Fruit fly (Drosophila melanogaster): ENCODE results near the gene trk.

The trk gene

DNA sequence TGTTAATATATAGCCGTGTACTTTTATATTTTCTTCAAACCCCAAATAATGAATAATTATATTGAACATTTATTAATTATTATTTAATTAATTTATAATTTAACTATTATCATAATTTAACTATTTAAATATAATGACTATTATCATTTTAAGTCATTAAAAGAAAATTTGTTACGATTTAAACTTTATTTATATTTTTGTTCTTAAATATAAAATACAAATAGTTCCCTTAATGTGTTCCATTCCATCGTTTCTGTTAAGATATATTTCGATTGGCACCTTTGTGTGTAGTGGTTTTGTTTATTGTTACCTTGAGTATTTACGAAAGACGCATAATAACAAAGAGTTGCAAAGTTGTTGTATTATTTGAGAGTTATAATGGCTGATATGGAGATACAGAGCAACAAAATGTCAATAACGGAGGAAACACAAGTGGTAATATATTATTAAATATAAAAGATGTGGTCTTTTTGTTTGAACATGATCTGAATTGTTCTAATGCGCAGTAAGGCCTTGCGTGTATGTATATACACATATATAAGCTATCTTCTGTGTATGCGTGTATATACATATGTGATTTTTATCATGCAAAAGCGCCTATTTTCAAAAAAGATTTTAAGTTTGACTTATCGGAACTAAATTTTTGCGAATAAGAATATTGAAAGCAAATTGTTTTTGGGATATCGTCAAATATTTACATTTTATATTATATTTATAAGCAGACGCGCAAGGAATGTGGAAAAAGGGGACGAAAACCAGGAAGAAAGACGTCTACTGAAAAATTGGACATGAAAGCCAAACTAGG lies 8.1 kb downstream of the trk start, which contains the start of gene REPTOR-BP:
Gene REPTOR-BP (plus strand): TSS at position 296 of the 805 bp plus-strand sequence.
- TF ChIP-seq CG8478 (optimal IDR thresholded peaks at IDR 0.05) (no peak), CTCF (optimal IDR thresholded peaks at IDR 0.05) (no peak)

DNA sequence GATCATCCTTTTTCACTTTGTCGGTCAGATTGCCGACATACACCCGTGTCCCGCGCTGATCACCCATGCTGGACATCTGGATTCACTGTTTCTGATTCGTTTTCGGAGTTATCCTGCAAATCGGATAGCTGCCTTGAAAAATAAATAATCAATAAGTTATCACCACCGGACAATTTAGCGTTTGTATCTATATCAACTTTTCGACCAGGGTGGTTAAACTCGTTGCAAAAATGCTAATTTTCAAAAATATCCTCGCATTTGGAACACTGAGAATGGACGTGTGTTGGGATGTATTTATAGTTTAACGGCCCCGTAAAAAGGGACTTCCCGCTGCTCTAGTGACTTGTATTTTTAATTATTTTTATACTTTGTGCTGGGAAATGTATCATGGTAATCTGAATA lies 8.8 kb downstream of the trk start, which contains the start of gene Rsf1:
Gene Rsf1 (minus strand): TSS at position 212 of the 402 bp plus-strand sequence.
- TF ChIP-seq CTCF (optimal IDR thresholded peaks at IDR 0.05) = peak in 1 of 2 experiments; percentile 13
- no peak for TF ChIP-seq CG8478 (optimal IDR thresholded peaks at IDR 0.05)

DNA sequence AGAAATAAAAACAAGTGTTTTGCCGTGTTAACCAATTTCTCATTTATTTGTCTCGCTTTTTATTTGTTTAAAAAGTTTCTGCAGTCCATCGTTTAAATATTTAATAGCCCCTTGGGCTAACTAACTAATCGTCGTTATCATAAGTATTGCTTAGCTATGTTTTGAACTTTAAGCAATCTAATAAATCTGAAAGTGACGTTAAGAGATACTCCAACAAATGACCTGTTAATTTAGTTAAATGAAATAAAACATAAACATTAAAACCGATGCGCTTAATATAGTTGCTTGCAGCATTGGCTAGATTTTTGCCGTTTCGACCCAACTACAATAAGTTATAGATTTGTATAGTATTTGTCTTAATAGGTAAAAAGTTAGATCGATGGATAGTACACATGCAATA lies 10.3 kb downstream of the trk start:
- TF ChIP-seq CTCF (optimal IDR thresholded peaks at IDR 0.05) = no peak
- no peak for TF ChIP-seq CG8478 (optimal IDR thresholded peaks at IDR 0.05)

DNA sequence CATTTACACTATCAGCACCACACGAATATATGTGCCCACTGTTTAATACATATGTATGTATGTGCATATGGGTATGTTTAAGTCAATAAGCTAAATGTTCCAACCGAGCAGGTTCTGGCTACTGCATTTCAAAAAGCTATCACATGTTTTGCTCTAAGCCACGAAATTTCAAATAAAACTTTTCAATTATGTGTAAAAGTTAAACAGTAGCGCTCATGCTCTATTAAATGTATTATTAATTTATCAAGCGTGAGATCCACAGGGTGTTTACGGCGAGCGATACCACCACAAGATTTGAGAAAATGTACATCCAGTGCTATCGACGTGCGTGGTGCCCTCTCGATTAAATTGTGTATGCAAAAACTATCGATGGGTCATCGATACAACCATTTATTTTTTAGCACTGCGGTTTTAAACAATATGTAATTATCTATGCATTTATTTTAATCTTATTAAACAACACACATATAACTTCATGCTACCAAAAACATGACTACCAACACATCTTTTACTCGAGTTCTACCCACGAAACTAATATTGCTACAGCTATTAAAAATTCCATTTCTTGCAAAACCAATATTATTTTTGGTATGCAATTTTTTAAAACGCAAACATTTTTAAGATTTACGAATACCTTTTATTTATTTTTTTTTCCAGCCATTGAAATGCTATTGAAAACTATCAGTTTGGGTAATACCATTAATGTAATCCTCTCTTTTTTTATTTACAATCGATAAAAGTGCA lies 11.2 kb downstream of the trk start, which contains the start of gene Pten:
Gene Pten (minus strand): TSS at position 300 of the 744 bp plus-strand sequence.
- TF ChIP-seq CTCF (optimal IDR thresholded peaks at IDR 0.05) (peak in 1 of 2 experiments; percentile 3), CG8478 (optimal IDR thresholded peaks at IDR 0.05) (no peak)

DNA sequence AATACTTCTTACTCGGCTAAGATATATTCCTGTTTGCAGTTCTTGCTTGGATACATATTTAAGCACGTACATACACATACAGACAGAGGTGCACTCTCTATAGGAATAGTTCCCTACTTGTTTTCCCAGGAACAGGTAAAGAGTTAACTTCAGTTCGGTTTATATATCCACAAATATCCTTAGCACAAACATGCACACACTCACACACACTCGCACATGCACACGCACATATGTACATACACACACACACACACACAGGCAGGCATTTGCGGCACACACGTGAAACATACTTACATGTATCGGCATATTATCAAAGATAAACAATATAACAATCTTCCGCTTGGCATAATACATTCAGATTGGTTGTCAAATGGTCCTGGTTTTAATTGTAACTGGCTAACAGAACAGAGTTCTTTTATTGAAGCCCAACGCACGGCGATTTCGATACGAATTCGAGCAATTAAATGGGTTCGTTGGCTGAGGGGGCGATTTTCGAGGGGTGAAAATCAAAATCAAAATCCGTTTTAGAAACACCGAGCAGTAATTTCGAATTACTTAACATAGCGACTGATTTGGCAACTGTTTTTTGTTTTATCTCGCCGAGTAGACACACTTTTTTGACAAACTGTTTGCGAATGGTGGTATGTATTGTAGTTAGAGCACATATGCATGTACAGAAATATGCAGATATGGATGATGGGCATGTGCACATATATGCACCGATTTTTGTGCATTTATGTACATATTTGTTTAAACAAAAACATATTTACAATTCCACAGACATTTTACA lies 12.0 kb downstream of the trk start:
- no peak for TF ChIP-seq CTCF (optimal IDR thresholded peaks at IDR 0.05)
- TF ChIP-seq CG8478 (optimal IDR thresholded peaks at IDR 0.05) = no peak

DNA sequence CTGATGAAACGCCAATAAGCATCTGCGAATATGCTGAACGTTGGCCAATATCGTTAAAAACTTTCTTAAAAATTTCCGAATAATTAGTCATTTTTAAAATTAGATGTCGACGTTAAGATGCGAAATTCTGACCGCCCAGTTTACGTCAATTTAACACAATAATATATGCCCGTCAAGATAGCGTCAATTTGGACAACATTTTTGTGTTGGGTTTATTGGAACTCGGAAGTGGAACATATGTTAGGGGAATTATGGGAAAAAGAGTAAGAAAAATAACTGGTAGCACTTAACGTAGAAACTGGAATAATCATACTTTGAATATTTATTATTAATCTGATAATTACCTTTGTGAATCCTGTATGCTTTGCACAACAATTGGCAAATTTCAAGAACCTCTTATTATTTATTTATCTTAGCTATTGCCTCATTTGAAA lies 16.4 kb downstream of the trk start, which contains the start of gene CG5676:
Gene CG5676 (minus strand): TSS at position 167 of the 434 bp plus-strand sequence.
- no peak for TF ChIP-seq CTCF (optimal IDR thresholded peaks at IDR 0.05)
- no peak for TF ChIP-seq CG8478 (optimal IDR thresholded peaks at IDR 0.05)

DNA sequence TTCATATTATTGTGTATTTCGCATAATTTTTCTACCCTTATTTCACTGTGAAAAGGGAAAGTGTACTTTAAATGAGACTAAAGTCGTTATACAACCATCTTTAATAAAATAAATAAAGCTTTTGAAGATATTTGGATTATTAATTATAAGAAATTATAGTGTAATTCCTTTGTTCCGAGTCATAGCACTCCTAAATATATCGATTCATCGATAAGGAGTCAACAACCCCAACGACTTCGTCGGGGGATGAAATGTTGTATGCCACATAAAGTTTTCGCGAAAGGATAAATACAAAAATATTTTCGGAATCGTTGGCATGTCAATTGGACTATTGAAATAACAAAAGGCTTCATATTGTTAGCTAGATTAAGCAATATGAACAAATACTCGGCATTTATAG lies 20.5 kb downstream of the trk start, which contains the start of gene Ror:
Gene Ror (plus strand): TSS at position 252 of the 400 bp plus-strand sequence.
- TF ChIP-seq CTCF (optimal IDR thresholded peaks at IDR 0.05) (no peak), CG8478 (optimal IDR thresholded peaks at IDR 0.05) (no peak)

DNA sequence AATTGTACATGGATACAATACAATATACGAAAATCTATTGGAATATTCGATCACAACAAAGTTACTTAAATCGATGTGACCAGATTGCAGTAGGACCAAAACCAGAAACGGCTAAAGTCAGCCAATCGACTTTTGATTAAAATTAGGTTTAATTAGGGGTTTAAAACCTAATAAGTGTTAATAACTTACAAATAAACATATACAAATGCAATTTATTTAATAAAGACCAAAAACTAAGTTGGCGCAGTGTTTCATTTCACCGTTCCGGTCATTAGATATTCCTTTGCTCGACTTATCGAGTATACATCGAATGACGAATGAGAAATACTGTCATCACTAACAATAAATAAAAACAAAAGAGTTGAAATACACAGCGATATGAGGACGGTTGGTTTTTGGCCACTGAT lies 21.7 kb downstream of the trk start, which contains the start of the genes bsk and CG31717:
Gene bsk (minus strand): TSS at position 61 of the 407 bp plus-strand sequence.
Gene CG31717 (plus strand): TSS at position 297 of the 407 bp plus-strand sequence.
- no peak for TF ChIP-seq CG8478 (optimal IDR thresholded peaks at IDR 0.05)
- TF ChIP-seq CTCF (optimal IDR thresholded peaks at IDR 0.05) = no peak

DNA sequence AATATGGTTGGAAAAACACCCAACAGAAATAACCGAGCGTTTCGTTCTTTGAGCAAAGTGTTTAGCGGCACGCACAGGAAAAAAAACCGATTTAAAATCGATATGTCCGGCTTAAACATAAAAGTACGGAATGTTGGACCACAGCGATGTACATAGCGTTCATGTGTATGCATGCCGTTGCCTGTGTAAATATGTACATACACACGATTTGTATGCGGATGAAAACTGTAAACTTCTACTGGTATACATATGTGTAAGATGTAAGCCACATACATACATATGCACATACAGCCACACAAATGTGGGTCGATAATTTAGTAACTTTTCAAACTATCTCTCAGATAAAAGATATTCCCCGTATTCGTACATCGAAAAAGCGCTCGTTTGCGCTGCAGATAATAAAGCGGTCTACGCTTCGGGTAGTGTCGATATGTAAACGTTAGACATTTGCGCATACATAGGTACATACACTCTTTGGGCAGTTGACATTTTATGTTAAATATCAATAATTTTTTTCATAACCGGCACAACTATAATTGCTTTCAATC lies 22.4 kb downstream of the trk start:
- TF ChIP-seq CG8478 (optimal IDR thresholded peaks at IDR 0.05) (no peak), CTCF (optimal IDR thresholded peaks at IDR 0.05) (no peak)

DNA sequence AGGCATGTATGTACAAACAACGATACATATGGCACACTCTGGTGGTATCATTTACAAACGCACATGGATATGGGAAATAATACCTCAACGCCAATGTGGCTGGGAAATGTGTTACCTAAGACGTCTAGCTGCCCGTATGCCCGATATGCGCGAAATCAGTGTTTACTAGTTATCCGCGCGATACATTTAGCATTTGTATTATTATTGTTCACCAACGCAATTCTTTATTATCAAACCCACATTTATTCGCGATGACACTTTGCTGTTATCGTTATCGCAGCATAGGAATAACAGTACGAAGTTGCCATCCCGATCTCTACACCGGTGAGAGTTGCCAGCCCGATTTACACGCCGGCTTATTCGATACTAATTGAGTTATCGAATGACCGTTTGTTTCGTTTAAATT lies 25.3 kb downstream of the trk start, which contains the start of gene chico:
Gene chico (minus strand): TSS at position 294 of the 406 bp plus-strand sequence.
- TF ChIP-seq CG8478 (optimal IDR thresholded peaks at IDR 0.05) (no peak), CTCF (optimal IDR thresholded peaks at IDR 0.05) (peak; percentile 45 to 46)

DNA sequence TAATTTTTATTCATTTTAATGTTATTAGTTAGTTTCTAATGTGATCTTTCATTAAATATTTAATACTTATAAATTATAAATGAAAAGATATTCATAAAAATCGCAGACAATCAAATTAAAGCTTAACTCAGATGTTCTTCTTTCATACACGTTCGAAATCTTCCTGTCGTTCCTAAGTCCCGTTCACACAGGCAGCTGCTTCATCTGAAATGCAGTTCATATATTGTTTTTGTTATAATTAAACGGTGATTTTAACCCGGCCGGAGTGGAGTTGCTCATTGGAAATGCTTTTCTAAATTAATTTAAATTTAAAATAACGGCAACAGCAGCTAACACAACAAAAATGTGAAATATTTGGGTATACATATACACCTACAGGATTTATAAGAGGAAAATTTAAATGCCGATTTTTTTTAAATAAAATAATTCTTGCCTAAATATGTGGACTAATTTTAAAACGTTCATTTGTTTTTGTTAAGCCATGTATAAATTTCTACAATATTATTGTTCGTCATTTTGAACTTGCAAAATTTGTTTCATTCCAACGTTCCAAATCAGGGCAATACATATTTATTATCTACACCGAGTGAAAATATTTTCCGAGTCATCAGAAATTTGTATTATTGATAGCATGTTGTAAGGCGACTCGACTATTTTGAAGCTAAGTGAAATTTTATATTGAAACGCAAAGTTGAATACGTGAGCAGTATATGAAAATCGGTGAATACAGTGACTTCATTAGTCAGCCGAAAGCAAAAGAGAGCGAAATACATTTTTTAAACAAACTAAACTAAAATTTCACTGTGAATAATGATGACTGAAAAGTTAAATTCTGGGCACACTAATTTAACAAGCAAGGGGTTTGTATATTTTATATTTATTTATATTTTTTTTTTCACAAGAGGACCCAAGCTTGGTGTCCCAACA lies 33.1 kb downstream of the trk start, which contains the start of gene me31B:
Gene me31B (plus strand): TSS at position 616 of the 927 bp plus-strand sequence.
- no peak for TF ChIP-seq CTCF (optimal IDR thresholded peaks at IDR 0.05)
- TF ChIP-seq CG8478 (optimal IDR thresholded peaks at IDR 0.05) = no peak

DNA sequence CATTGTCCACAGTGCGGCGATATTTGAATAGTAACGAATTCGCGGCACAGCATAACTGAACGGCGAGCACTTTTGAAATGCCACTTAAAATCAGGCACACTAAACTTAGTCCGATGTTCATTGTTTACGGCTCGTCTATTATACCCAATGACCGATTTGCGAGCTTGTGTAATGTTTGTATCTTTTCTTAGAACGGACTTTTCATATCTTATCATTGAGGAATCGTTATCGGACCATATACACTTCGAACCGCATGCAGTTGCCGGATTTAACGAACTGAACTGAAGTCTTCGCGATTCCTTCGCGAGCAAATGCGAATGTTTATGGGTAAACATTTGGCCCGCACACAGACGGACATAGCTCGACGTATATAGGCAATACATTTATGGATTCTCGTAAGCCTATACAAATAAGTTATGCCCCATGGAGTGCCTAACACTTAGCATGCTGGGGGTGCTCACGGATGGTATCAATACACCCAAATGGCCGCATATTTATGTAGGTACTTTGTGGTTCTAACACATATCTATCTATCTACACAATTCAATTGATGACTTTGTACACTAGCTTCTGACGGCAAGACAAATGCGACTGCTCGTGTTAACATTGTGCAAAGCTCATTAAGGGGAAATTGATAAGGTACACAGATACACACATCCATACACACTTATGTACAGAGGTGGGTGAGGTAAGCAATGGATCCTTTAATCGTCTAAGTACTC lies 34.2 kb downstream of the trk start, which contains the start of gene mthl15:
Gene mthl15 (minus strand): TSS at position 593 of the 722 bp plus-strand sequence.
- no peak for TF ChIP-seq CG8478 (optimal IDR thresholded peaks at IDR 0.05)
- no peak for TF ChIP-seq CTCF (optimal IDR thresholded peaks at IDR 0.05)

Data from S2 (cell line).